Worm (Caenorhabditis elegans) whole organism, mixed stage, embryonic: ENCODE measurements around the gene nhr-239.
A peak's percentile ranks its signal among the peaks of the same experiment; 100 is the strongest.

Experiments used
- M03D4.4 ChIP-seq: sonication (generic microtip); optimal IDR thresholded peaks from 2 replicates; lab custom pipeline; 2017; ENCODE audit warnings: mild to moderate bottlenecking, missing genetic modification characterization, missing compliant biosample characterization
- bed-3 ChIP-seq: fragments of 200-800 bp; sonication (Bioruptor generic); optimal IDR thresholded peaks from 3 replicates; lab custom pipeline; 2018; ENCODE audit warnings: mild to moderate bottlenecking, missing genetic modification characterization, moderate library complexity, missing compliant biosample characterization
- blmp-1 ChIP-seq: fragments of 150-350 bp; optimal IDR thresholded peaks from 2 replicates; lab custom pipeline; 2014; ENCODE audit warnings: missing biosample characterization, missing genetic modification characterization
- ceh-39 ChIP-seq: fragments of 150-350 bp; optimal IDR thresholded peaks from 2 replicates; lab custom pipeline; 2014; ENCODE audit warnings: missing biosample characterization, missing genetic modification characterization
- ceh-43 ChIP-seq: fragments of 200-800 bp; sonication (Bioruptor generic); optimal IDR thresholded peaks from 2 replicates; lab custom pipeline; 2018; ENCODE audit warnings: mild to moderate bottlenecking, missing genetic modification characterization, moderate library complexity, missing compliant biosample characterization
- ceh-83 ChIP-seq: fragments of 200-800 bp; sonication (Bioruptor generic); optimal IDR thresholded peaks from 2 replicates; lab custom pipeline; 2018; ENCODE audit warnings: mild to moderate bottlenecking, missing genetic modification characterization, missing compliant biosample characterization
- ces-1 ChIP-seq: fragments of 150-350 bp; optimal IDR thresholded peaks from 2 replicates; lab custom pipeline; 2014; ENCODE audit warnings: missing biosample characterization, missing genetic modification reagents, missing genetic modification characterization
- cnd-1 ChIP-seq: fragments of 200-800 bp; sonication (Bioruptor generic); optimal IDR thresholded peaks from 2 replicates; lab custom pipeline; 2018; ENCODE audit warnings: mild to moderate bottlenecking, missing genetic modification characterization, missing compliant biosample characterization
- drap-1 ChIP-seq: fragments of 200-800 bp; sonication (Bioruptor generic); optimal IDR thresholded peaks from 3 replicates; lab custom pipeline; 2018; ENCODE audit warnings: mild to moderate bottlenecking, missing genetic modification characterization, missing compliant biosample characterization
- elt-1 ChIP-seq: sonication (generic microtip); optimal IDR thresholded peaks from 2 replicates; lab custom pipeline; 2017; ENCODE audit warnings: missing genetic modification characterization, mild to moderate bottlenecking, missing compliant biosample characterization, antibody characterized with exemption, moderate library complexity, borderline replicate concordance; ENCODE audit not compliant: insufficient read depth
- elt-3 ChIP-seq: fragments of 150-350 bp; optimal IDR thresholded peaks from 2 replicates; lab custom pipeline; 2014; ENCODE audit warnings: missing biosample characterization, missing genetic modification characterization
- flh-1 ChIP-seq: fragments of 200-800 bp; sonication (Bioruptor generic); optimal IDR thresholded peaks from 2 replicates; lab custom pipeline; 2018; ENCODE audit warnings: mild to moderate bottlenecking, missing genetic modification characterization, moderate library complexity, missing compliant biosample characterization
- ham-2 ChIP-seq: fragments of 200-800 bp; sonication (Bioruptor generic); optimal IDR thresholded peaks from 2 replicates; lab custom pipeline; 2018; ENCODE audit warnings: mild to moderate bottlenecking, missing genetic modification characterization, missing compliant biosample characterization
- hlh-1 ChIP-seq: fragments of 150-350 bp; optimal IDR thresholded peaks from 2 replicates; lab custom pipeline; 2014; ENCODE audit warnings: missing biosample characterization, missing genetic modification reagents, missing genetic modification characterization
- lin-13 ChIP-seq: fragments of 150-350 bp; optimal IDR thresholded peaks from 2 replicates; lab custom pipeline; 2014; ENCODE audit warnings: missing biosample characterization, missing genetic modification characterization
- lin-32 ChIP-seq: fragments of 200-800 bp; sonication (Bioruptor generic); optimal IDR thresholded peaks from 2 replicates; lab custom pipeline; 2018; ENCODE audit warnings: mild to moderate bottlenecking, missing genetic modification characterization, missing compliant biosample characterization
- lsy-2 ChIP-seq: fragments of 150-350 bp; optimal IDR thresholded peaks from 2 replicates; lab custom pipeline; 2014; ENCODE audit warnings: missing biosample characterization, missing genetic modification characterization
- mab-5 ChIP-seq: fragments of 150-350 bp; optimal IDR thresholded peaks from 2 replicates; lab custom pipeline; 2014; ENCODE audit warnings: missing biosample characterization, missing genetic modification characterization
- mep-1 ChIP-seq: fragments of 150-350 bp; optimal IDR thresholded peaks from 2 replicates; lab custom pipeline; 2017; ENCODE audit warnings: missing biosample characterization, missing genetic modification reagents, missing genetic modification characterization, inconsistent platforms
- mls-2 ChIP-seq: sonication (generic microtip); optimal IDR thresholded peaks from 2 replicates; lab custom pipeline; 2016; ENCODE audit warnings: mild to moderate bottlenecking, missing genetic modification characterization, moderate library complexity, missing compliant biosample characterization
- nhr-12 ChIP-seq: fragments of 150-350 bp; optimal IDR thresholded peaks from 2 replicates; lab custom pipeline; 2014; ENCODE audit warnings: missing biosample characterization, missing genetic modification characterization
- nhr-2 ChIP-seq: fragments of 150-350 bp; optimal IDR thresholded peaks from 2 replicates; lab custom pipeline; 2014; ENCODE audit warnings: missing biosample characterization, missing genetic modification characterization
- nhr-237 ChIP-seq: fragments of 150-350 bp; optimal IDR thresholded peaks from 2 replicates; lab custom pipeline; 2014; ENCODE audit warnings: missing biosample characterization, missing genetic modification characterization
- nhr-28 ChIP-seq: fragments of 150-350 bp; optimal IDR thresholded peaks from 2 replicates; lab custom pipeline; 2014; ENCODE audit warnings: missing biosample characterization, missing genetic modification characterization
- nhr-76 ChIP-seq: sonication (generic microtip); optimal IDR thresholded peaks from 2 replicates; lab custom pipeline; 2017; ENCODE audit warnings: missing biosample characterization, missing genetic modification characterization
- pha-4 ChIP-seq: fragments of 150-350 bp; optimal IDR thresholded peaks from 2 replicates; lab custom pipeline; 2018; ENCODE audit warnings: missing biosample characterization, missing genetic modification reagents, missing genetic modification characterization
- sem-2 ChIP-seq: fragments of 200-800 bp; sonication (Bioruptor generic); optimal IDR thresholded peaks from 2 replicates; lab custom pipeline; 2018; ENCODE audit warnings: mild to moderate bottlenecking, missing genetic modification characterization, missing compliant biosample characterization
- snpc-4 ChIP-seq: fragments of 150-350 bp; optimal IDR thresholded peaks from 2 replicates; lab custom pipeline; 2014; ENCODE audit warnings: missing biosample characterization, missing genetic modification characterization
- sptf-1 ChIP-seq: sonication (generic microtip); optimal IDR thresholded peaks from 2 replicates; lab custom pipeline; 2017; ENCODE audit warnings: mild to moderate bottlenecking, missing genetic modification characterization, moderate library complexity, missing compliant biosample characterization
- tbx-8 ChIP-seq: fragments of 200-800 bp; sonication (Bioruptor generic); optimal IDR thresholded peaks from 2 replicates; lab custom pipeline; 2018; ENCODE audit warnings: mild to moderate bottlenecking, missing genetic modification characterization, moderate library complexity, missing compliant biosample characterization
- unc-120 ChIP-seq: sonication (generic microtip); optimal IDR thresholded peaks from 2 replicates; lab custom pipeline; 2017; ENCODE audit warnings: missing genetic modification characterization, missing compliant biosample characterization; ENCODE audit not compliant: poor library complexity, severe bottlenecking
- unc-39 ChIP-seq: fragments of 150-350 bp; optimal IDR thresholded peaks from 2 replicates; lab custom pipeline; 2014; ENCODE audit warnings: missing biosample characterization, missing genetic modification characterization
- unc-62 ChIP-seq: fragments of 150-350 bp; optimal IDR thresholded peaks from 2 replicates; lab custom pipeline; 2014; ENCODE audit warnings: missing biosample characterization, missing genetic modification reagents, missing genetic modification characterization
- zip-8 ChIP-seq: fragments of 150-350 bp; optimal IDR thresholded peaks from 2 replicates; lab custom pipeline; 2014; ENCODE audit warnings: missing biosample characterization, missing genetic modification characterization
- ztf-11 ChIP-seq: fragments of 150-350 bp; optimal IDR thresholded peaks from 2 replicates; lab custom pipeline; 2014; ENCODE audit warnings: missing biosample characterization, missing genetic modification characterization

Gene nhr-239

DNA sequence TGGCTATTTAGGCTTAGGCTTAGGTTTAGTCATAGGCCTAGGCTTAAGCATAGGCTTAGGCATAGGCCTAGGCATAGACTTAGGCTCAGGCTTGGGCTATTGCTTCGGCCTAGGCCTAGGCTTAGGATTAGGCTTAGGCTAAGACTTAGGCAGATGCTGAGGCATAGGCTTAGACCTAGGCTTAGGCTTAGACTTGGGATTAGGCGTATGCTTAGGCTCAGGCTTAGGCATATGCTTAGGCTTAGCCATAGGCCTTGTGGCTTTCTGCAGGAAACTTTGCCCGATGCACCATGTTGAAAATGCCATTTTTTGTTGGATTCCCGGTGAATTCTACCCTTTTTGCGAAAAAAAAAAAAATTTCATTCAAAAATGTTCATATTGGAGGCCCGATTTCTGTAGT lies 16.5 kb downstream of the nhr-239 start:
- TF ChIP-seq hlh-1 (tag; lab: Kevin White, UChicago) (no peak), unc-39 (no peak), ceh-39 (tag; lab: Kevin White, UChicago) (no peak), flh-1 (GFP tag; lab: Kevin White, UChicago) (no peak), nhr-237 (tag; lab: Kevin White, UChicago) (no peak), pha-4 (tag; lab: Kevin White, UChicago) (no peak), ces-1 (GFP tag; lab: Kevin White, UChicago) (no peak), sptf-1 (tag; lab: Kevin White, UChicago) (no peak), nhr-2 (no peak), unc-120 (tag; lab: Kevin White, UChicago) (no peak), mab-5 (tag; lab: Kevin White, UChicago) (no peak), mep-1 (no peak), lsy-2 (tag; lab: Kevin White, UChicago) (no peak), cnd-1 (tag; lab: Kevin White, UChicago) (no peak), M03D4.4 (tag; lab: Kevin White, UChicago) (no peak), ztf-11 (no peak)

DNA sequence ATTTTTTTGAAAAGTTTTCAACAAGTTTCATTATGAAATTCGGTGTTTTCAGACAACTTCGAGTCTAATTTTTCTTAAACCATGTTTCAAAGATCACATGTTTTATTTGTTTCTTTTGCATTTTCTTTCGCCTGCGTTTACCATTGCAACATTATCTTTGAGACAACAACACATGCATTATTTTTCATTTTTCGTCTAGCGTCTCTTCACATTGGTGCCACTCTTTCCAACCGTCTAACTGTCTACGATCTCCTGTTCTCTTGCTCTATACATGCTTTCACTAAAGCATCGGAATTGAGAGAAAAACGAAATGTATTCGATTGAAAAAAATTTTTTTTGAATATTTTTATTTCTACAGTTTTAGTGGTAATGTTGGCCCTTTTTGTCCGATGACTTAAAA lies 17.1 kb downstream of the nhr-239 start:
- TF ChIP-seq tbx-8 (GFP tag; lab: Kevin White, UChicago) (no peak), lin-13 (tag; lab: Kevin White, UChicago) (no peak), sem-2 (GFP tag; lab: Kevin White, UChicago) (no peak), hlh-1 (tag; lab: Kevin White, UChicago) (peak; percentile 46), cnd-1 (tag; lab: Kevin White, UChicago) (no peak), elt-3 (tag; lab: Kevin White, UChicago) (no peak), ceh-83 (GFP tag; lab: Kevin White, UChicago) (no peak), mep-1 (peak; percentile 5), snpc-4 (no peak), sptf-1 (tag; lab: Kevin White, UChicago) (no peak), lsy-2 (tag; lab: Kevin White, UChicago) (no peak), nhr-2 (no peak), mab-5 (tag; lab: Kevin White, UChicago) (peak; percentile 22), ham-2 (GFP tag; lab: Kevin White, UChicago) (no peak), M03D4.4 (tag; lab: Kevin White, UChicago) (no peak), drap-1 (GFP tag; lab: Kevin White, UChicago) (no peak), nhr-12 (tag; lab: Kevin White, UChicago) (no peak), nhr-76 (tag; lab: Kevin White, UChicago) (no peak), unc-62 (GFP tag; lab: Kevin White, UChicago) (no peak), ceh-43 (GFP tag; lab: Kevin White, UChicago) (no peak), ces-1 (GFP tag; lab: Kevin White, UChicago) (peak; percentile 55), nhr-237 (tag; lab: Kevin White, UChicago) (no peak), ceh-39 (tag; lab: Kevin White, UChicago) (no peak), zip-8 (tag; lab: Kevin White, UChicago) (no peak), unc-120 (tag; lab: Kevin White, UChicago) (no peak), flh-1 (GFP tag; lab: Kevin White, UChicago) (no peak), blmp-1 (no peak), lin-32 (GFP tag; lab: Kevin White, UChicago) (no peak), ztf-11 (no peak), mls-2 (no peak), nhr-28 (tag; lab: Kevin White, UChicago) (no peak), elt-1 (tag; lab: Kevin White, UChicago) (no peak)

DNA sequence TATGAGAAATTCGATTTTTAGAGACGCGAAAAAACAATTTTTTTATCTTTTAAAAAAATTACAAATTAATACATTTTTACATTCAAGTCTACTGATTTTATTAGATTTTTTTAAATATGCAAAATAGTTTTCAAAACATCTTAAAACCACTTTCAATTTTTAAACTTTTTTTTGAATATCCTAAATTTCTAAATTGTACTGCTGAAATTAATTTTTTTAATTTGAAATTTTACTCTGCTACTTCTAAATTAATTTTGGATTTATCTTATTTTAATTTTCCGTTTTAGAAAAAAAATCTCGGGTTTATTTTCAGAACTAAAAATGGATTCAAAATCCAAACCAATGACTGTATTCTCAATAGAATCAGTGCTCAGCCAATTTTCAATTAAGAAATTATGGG lies 17.5 kb downstream of the nhr-239 start, which contains the start of gene Y71H2B.8:
Y71H2B.8 (plus strand) TSS at position 301 of the 400 bp plus-strand sequence.
- TF ChIP-seq drap-1 (GFP tag; lab: Kevin White, UChicago) (no peak), elt-1 (tag; lab: Kevin White, UChicago) (no peak), unc-39 (no peak), bed-3 (GFP tag; lab: Kevin White, UChicago) (no peak), ztf-11 (no peak)
